Worm (Caenorhabditis elegans): ENCODE results near the gene R07E4.5.

- TF ChIP-seq mdl-1 (tag; optimal IDR thresholded peaks at IDR 0.05) (no peak), zag-1 (tag; optimal IDR thresholded peaks at IDR 0.05) (no peak), lin-39 (tag; optimal IDR thresholded peaks at IDR 0.05) (no peak)
These were observed 7.9 kb upstream of the R07E4.5 start for ce11 chrX:5960872-5961271.

All from whole organism, L4 larva.